Worm (Caenorhabditis elegans) whole organism, L2 larva: ENCODE data around the gene acds-10.

Experiments used
- C34F6.9 ChIP-seq: fragments of 150-350 bp; optimal IDR thresholded peaks from 2 replicates; lab custom pipeline; 2014; ENCODE audit warnings: missing biosample characterization, missing genetic modification characterization
- F13H6.1 ChIP-seq: sonication (generic microtip); optimal IDR thresholded peaks from 2 replicates; lab custom pipeline; 2016; ENCODE audit warnings: missing genetic modification characterization, missing compliant biosample characterization
- R02D3.7 ChIP-seq: fragments of 150-350 bp; optimal IDR thresholded peaks from 2 replicates; lab custom pipeline; 2014; ENCODE audit warnings: missing biosample characterization, missing genetic modification characterization
- Y55F3AM.14 ChIP-seq: fragments of 200-800 bp; sonication (Bioruptor generic); optimal IDR thresholded peaks from 2 replicates; lab custom pipeline; 2018; ENCODE audit warnings: mild to moderate bottlenecking, missing genetic modification characterization, missing compliant biosample characterization
- ZK546.5 ChIP-seq: sonication (generic microtip); optimal IDR thresholded peaks from 2 replicates; lab custom pipeline; 2017; ENCODE audit warnings: missing biosample characterization, missing genetic modification characterization
- aly-2 ChIP-seq: fragments of 150-350 bp; optimal IDR thresholded peaks from 2 replicates; lab custom pipeline; 2014; ENCODE audit warnings: missing biosample characterization, missing genetic modification characterization
- ceh-82 ChIP-seq: fragments of 150-350 bp; optimal IDR thresholded peaks from 2 replicates; lab custom pipeline; 2014; ENCODE audit warnings: missing biosample characterization, missing genetic modification characterization
- crh-2 ChIP-seq: sonication (generic microtip); optimal IDR thresholded peaks from 2 replicates; lab custom pipeline; 2017; ENCODE audit warnings: missing biosample characterization, missing genetic modification characterization
- elt-1 ChIP-seq: fragments of 150-350 bp; optimal IDR thresholded peaks from 2 replicates; lab custom pipeline; 2014; ENCODE audit warnings: missing biosample characterization, missing genetic modification characterization
- elt-3 ChIP-seq: sonication (generic microtip); optimal IDR thresholded peaks from 2 replicates; lab custom pipeline; 2017; ENCODE audit warnings: missing biosample characterization, missing genetic modification characterization
- gmeb-1 ChIP-seq: fragments of 150-350 bp; optimal IDR thresholded peaks from 2 replicates; lab custom pipeline; 2014; ENCODE audit warnings: missing biosample characterization, missing genetic modification characterization
- lin-11 ChIP-seq: fragments of 150-350 bp; sonication (generic microtip); optimal IDR thresholded peaks from 2 replicates; lab custom pipeline; 2014; ENCODE audit warnings: missing biosample characterization, missing genetic modification characterization, inconsistent platforms, mixed read lengths
- lin-13 ChIP-seq: fragments of 150-350 bp; optimal IDR thresholded peaks from 2 replicates; lab custom pipeline; 2014; ENCODE audit warnings: missing biosample characterization, missing genetic modification reagents, missing genetic modification characterization
- lsy-2 ChIP-seq, 2 experiments: fragments of 150-350 bp in 1 of 2; sonication (generic microtip) in 1 of 2; optimal IDR thresholded peaks; 2 replicates each; lab custom pipeline; 2014 to 2017; ENCODE audit warnings: missing biosample characterization in 2 of 2, missing genetic modification characterization in 2 of 2
- mab-5 ChIP-seq: fragments of 150-350 bp; optimal IDR thresholded peaks from 2 replicates; lab custom pipeline; 2014; ENCODE audit warnings: missing biosample characterization, missing genetic modification characterization
- mbf-1 ChIP-seq: sonication (generic microtip); optimal IDR thresholded peaks from 2 replicates; lab custom pipeline; 2017; ENCODE audit warnings: missing biosample characterization, missing genetic modification characterization
- mdl-1 ChIP-seq, 2 experiments: fragments of 150-350 bp in 1 of 2; sonication (generic microtip) in 1 of 2; optimal IDR thresholded peaks; 2 replicates each; lab custom pipeline; 2017; ENCODE audit warnings: missing biosample characterization in 2 of 2, missing genetic modification characterization in 2 of 2
- nhr-10 ChIP-seq: sonication (generic microtip); optimal IDR thresholded peaks from 2 replicates; lab custom pipeline; 2017; ENCODE audit warnings: missing biosample characterization, missing genetic modification characterization
- nhr-12 ChIP-seq: fragments of 150-350 bp; optimal IDR thresholded peaks from 2 replicates; lab custom pipeline; 2014; ENCODE audit warnings: missing biosample characterization, missing genetic modification characterization
- nhr-129 ChIP-seq: fragments of 150-350 bp; optimal IDR thresholded peaks from 2 replicates; lab custom pipeline; 2014; ENCODE audit warnings: missing biosample characterization, missing genetic modification characterization
- nhr-25 ChIP-seq: fragments of 150-350 bp; sonication (generic microtip); optimal IDR thresholded peaks from 3 replicates; lab custom pipeline; 2014; ENCODE audit warnings: missing biosample characterization, missing genetic modification characterization
- nhr-6 ChIP-seq: fragments of 150-350 bp; optimal IDR thresholded peaks from 2 replicates; lab custom pipeline; 2014; ENCODE audit warnings: missing biosample characterization, missing genetic modification characterization
- peb-1 ChIP-seq: fragments of 150-350 bp; optimal IDR thresholded peaks from 2 replicates; lab custom pipeline; 2014; ENCODE audit warnings: missing biosample characterization, missing genetic modification characterization
- sem-4 ChIP-seq: fragments of 150-350 bp; optimal IDR thresholded peaks from 2 replicates; lab custom pipeline; 2014; ENCODE audit warnings: missing biosample characterization, missing genetic modification reagents, missing genetic modification characterization
- skn-1 ChIP-seq: sonication (generic microtip); optimal IDR thresholded peaks from 2 replicates; lab custom pipeline; 2017; ENCODE audit warnings: missing biosample characterization, missing genetic modification characterization
- sma-3 ChIP-seq: sonication (generic microtip); optimal IDR thresholded peaks from 2 replicates; lab custom pipeline; 2016; ENCODE audit warnings: missing genetic modification reagents, missing genetic modification characterization, missing compliant biosample characterization
- snpc-4 ChIP-seq: fragments of 150-350 bp; optimal IDR thresholded peaks from 2 replicates; lab custom pipeline; 2014; ENCODE audit warnings: missing biosample characterization, missing genetic modification characterization
- unc-39 ChIP-seq: fragments of 150-350 bp; optimal IDR thresholded peaks from 2 replicates; lab custom pipeline; 2014; ENCODE audit warnings: missing biosample characterization, missing genetic modification characterization
- unc-55 ChIP-seq: fragments of 150-350 bp; sonication (generic microtip); optimal IDR thresholded peaks from 3 replicates; lab custom pipeline; 2014; ENCODE audit warnings: missing biosample characterization, missing genetic modification reagents, missing genetic modification characterization
- unc-62 ChIP-seq: fragments of 150-350 bp; optimal IDR thresholded peaks from 2 replicates; lab custom pipeline; 2014; ENCODE audit warnings: missing biosample characterization, missing genetic modification reagents, missing genetic modification characterization
- zag-1 ChIP-seq: fragments of 150-350 bp; optimal IDR thresholded peaks from 2 replicates; lab custom pipeline; 2014; ENCODE audit warnings: missing biosample characterization, missing genetic modification characterization
- ztf-11 ChIP-seq: sonication (generic microtip); optimal IDR thresholded peaks from 2 replicates; lab custom pipeline; 2017; ENCODE audit warnings: missing biosample characterization, missing genetic modification characterization

acds-10 gene

DNA sequence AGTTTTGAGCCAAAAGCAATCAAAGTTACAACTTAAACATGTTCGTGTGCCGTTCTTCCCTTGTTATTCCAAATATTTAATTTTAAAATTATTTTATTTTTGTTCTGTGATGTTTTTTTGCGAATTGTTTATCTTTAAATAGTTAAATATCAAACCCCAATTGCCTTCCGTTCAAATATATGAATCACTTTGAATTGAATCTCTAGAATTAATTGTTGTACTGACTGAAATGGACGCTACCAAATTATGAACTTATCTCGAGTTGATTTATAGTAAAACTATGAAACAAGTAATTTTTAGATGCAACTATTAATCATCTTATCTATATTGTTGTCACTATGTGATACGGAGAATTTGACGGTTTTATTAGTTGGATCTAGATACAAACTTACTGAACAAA is 44.4 kb downstream of the acds-10 start, which contains the start of gene ZC250.2:
ZC250.2 (plus strand) TSS at position 301 of the 400 bp plus-strand sequence.
- TF ChIP-seq lsy-2 (tag; optimal IDR thresholded peaks at IDR 0.05; lab: Kevin White, UChicago) (no peak), nhr-129 (tag; lab: Kevin White, UChicago) (no peak), nhr-25 (tag; lab: Kevin White, UChicago) (no peak), nhr-10 (tag; lab: Kevin White, UChicago) (no peak), ceh-82 (tag; lab: Kevin White, UChicago) (no peak), unc-62 (GFP tag; lab: Kevin White, UChicago) (no peak), mdl-1 (tag; optimal IDR thresholded peaks at IDR 0.05; lab: Kevin White, UChicago) (no peak), ZK546.5 (tag; lab: Kevin White, UChicago) (no peak), gmeb-1 (tag; lab: Kevin White, UChicago) (no peak), unc-55 (GFP tag; lab: Kevin White, UChicago) (no peak), aly-2 (tag; lab: Kevin White, UChicago) (no peak), mbf-1 (tag; lab: Kevin White, UChicago) (no peak), mab-5 (no peak), sma-3 (GFP tag; lab: Kevin White, UChicago) (no peak), R02D3.7 (tag; lab: Kevin White, UChicago) (no peak), nhr-12 (tag; lab: Kevin White, UChicago) (no peak), elt-1 (no peak), snpc-4 (tag; lab: Kevin White, UChicago) (no peak), crh-2 (tag; lab: Kevin White, UChicago) (no peak), ztf-11 (tag; lab: Kevin White, UChicago) (no peak)

- TF ChIP-seq lin-13 (GFP tag; lab: Kevin White, UChicago) (no peak), unc-39 (no peak), unc-55 (GFP tag; lab: Kevin White, UChicago) (no peak), nhr-6 (tag; lab: Kevin White, UChicago) (no peak), lsy-2 (tag; optimal IDR thresholded peaks at IDR 0.05; lab: Kevin White, UChicago) (no peak), skn-1 (tag; lab: Kevin White, UChicago) (no peak), crh-2 (tag; lab: Kevin White, UChicago) (no peak), sem-4 (tag; lab: Kevin White, UChicago) (no peak), zag-1 (no peak), mbf-1 (tag; lab: Kevin White, UChicago) (no peak), nhr-12 (tag; lab: Kevin White, UChicago) (no peak), C34F6.9 (tag; lab: Kevin White, UChicago) (no peak), nhr-129 (tag; lab: Kevin White, UChicago) (no peak), snpc-4 (tag; lab: Kevin White, UChicago) (no peak), mdl-1 (tag; optimal IDR thresholded peaks at IDR 0.05; lab: Kevin White, UChicago) (no peak), unc-62 (GFP tag; lab: Kevin White, UChicago) (no peak), gmeb-1 (tag; lab: Kevin White, UChicago) (no peak), lin-11 (tag; lab: Kevin White, UChicago) (no peak)
Observed at ce11 chrV:5798132-5798531, 50.5 kb downstream of the acds-10 start, which contains the start of gene nstp-3. TSS of gene nstp-3 (minus strand) at chrV:5798232.

ce11 chrV:5799373-5799772 is 51.8 kb downstream of the acds-10 start, which contains the start of gene cyn-17:
TSS of gene cyn-17 (plus strand) at chrV:5799673.
- TF ChIP-seq aly-2 (tag; lab: Kevin White, UChicago) (no peak), skn-1 (tag; lab: Kevin White, UChicago) (no peak), F13H6.1 (tag; lab: Kevin White, UChicago) (no peak), gmeb-1 (tag; lab: Kevin White, UChicago) (no peak), R02D3.7 (tag; lab: Kevin White, UChicago) (no peak), elt-3 (tag; lab: Kevin White, UChicago) (no peak), Y55F3AM.14 (no peak), nhr-6 (tag; lab: Kevin White, UChicago) (no peak), peb-1 (tag; lab: Kevin White, UChicago) (no peak), zag-1 (no peak)
